Worm (Caenorhabditis elegans) whole organism, L2 larva: Measurements from ENCODE around the gene drr-1.

Source experiments
- C34F6.9 ChIP-seq: fragments of 150-350 bp; optimal IDR thresholded peaks from 2 replicates; lab custom pipeline; 2014; ENCODE audit warnings: missing biosample characterization, missing genetic modification characterization
- F13H6.1 ChIP-seq: sonication (generic microtip); optimal IDR thresholded peaks from 2 replicates; lab custom pipeline; 2016; ENCODE audit warnings: missing genetic modification characterization, missing compliant biosample characterization
- ZK546.5 ChIP-seq: sonication (generic microtip); optimal IDR thresholded peaks from 2 replicates; lab custom pipeline; 2017; ENCODE audit warnings: missing biosample characterization, missing genetic modification characterization
- alr-1 ChIP-seq: fragments of 150-350 bp; optimal IDR thresholded peaks from 2 replicates; lab custom pipeline; 2014; ENCODE audit warnings: missing biosample characterization, missing genetic modification characterization
- aly-2 ChIP-seq: fragments of 150-350 bp; optimal IDR thresholded peaks from 2 replicates; lab custom pipeline; 2014; ENCODE audit warnings: missing biosample characterization, missing genetic modification characterization
- ama-1 ChIP-seq: fragments of 150-350 bp; optimal IDR thresholded peaks from 2 replicates; lab custom pipeline; 2018; ENCODE audit warnings: inconsistent platforms
- blmp-1 ChIP-seq: sonication (generic microtip); optimal IDR thresholded peaks from 2 replicates; lab custom pipeline; 2017; ENCODE audit warnings: missing genetic modification characterization, mild to moderate bottlenecking, missing compliant biosample characterization, antibody characterized with exemption, moderate library complexity; ENCODE audit not compliant: insufficient read depth
- crh-2 ChIP-seq: sonication (generic microtip); optimal IDR thresholded peaks from 2 replicates; lab custom pipeline; 2017; ENCODE audit warnings: missing biosample characterization, missing genetic modification characterization
- egl-27 ChIP-seq: sonication (generic microtip); optimal IDR thresholded peaks from 3 replicates; lab custom pipeline; 2017; ENCODE audit warnings: missing biosample characterization, missing genetic modification reagents, missing genetic modification characterization
- elt-3 ChIP-seq: sonication (generic microtip); optimal IDR thresholded peaks from 2 replicates; lab custom pipeline; 2017; ENCODE audit warnings: missing biosample characterization, missing genetic modification characterization
- fos-1 ChIP-seq: fragments of 150-350 bp; optimal IDR thresholded peaks from 2 replicates; lab custom pipeline; 2014; ENCODE audit warnings: missing biosample characterization, missing genetic modification characterization
- lin-11 ChIP-seq: fragments of 150-350 bp; sonication (generic microtip); optimal IDR thresholded peaks from 2 replicates; lab custom pipeline; 2014; ENCODE audit warnings: missing biosample characterization, missing genetic modification characterization, inconsistent platforms, mixed read lengths
- lin-13 ChIP-seq: fragments of 150-350 bp; optimal IDR thresholded peaks from 2 replicates; lab custom pipeline; 2014; ENCODE audit warnings: missing biosample characterization, missing genetic modification reagents, missing genetic modification characterization
- lin-39 ChIP-seq: fragments of 150-350 bp; optimal IDR thresholded peaks from 2 replicates; lab custom pipeline; 2014; ENCODE audit warnings: missing biosample characterization, missing genetic modification reagents, missing genetic modification characterization
- lsy-2 ChIP-seq, 2 experiments: fragments of 150-350 bp in 1 of 2; sonication (generic microtip) in 1 of 2; optimal IDR thresholded peaks; 2 replicates each; lab custom pipeline; 2014 to 2017; ENCODE audit warnings: missing biosample characterization in 2 of 2, missing genetic modification characterization in 2 of 2
- mbf-1 ChIP-seq: sonication (generic microtip); optimal IDR thresholded peaks from 2 replicates; lab custom pipeline; 2017; ENCODE audit warnings: missing biosample characterization, missing genetic modification characterization
- mdl-1 ChIP-seq, 2 experiments: fragments of 150-350 bp in 1 of 2; sonication (generic microtip) in 1 of 2; optimal IDR thresholded peaks; 2 replicates each; lab custom pipeline; 2017; ENCODE audit warnings: missing biosample characterization in 2 of 2, missing genetic modification characterization in 2 of 2
- nhr-129 ChIP-seq: fragments of 150-350 bp; optimal IDR thresholded peaks from 2 replicates; lab custom pipeline; 2014; ENCODE audit warnings: missing biosample characterization, missing genetic modification characterization
- nhr-21 ChIP-seq: fragments of 150-350 bp; optimal IDR thresholded peaks from 2 replicates; lab custom pipeline; 2014; ENCODE audit warnings: missing biosample characterization, missing genetic modification characterization
- nhr-237 ChIP-seq: fragments of 150-350 bp; optimal IDR thresholded peaks from 2 replicates; lab custom pipeline; 2014; ENCODE audit warnings: missing biosample characterization, missing genetic modification characterization
- nhr-25 ChIP-seq: fragments of 150-350 bp; sonication (generic microtip); optimal IDR thresholded peaks from 3 replicates; lab custom pipeline; 2014; ENCODE audit warnings: missing biosample characterization, missing genetic modification characterization
- nhr-6 ChIP-seq: fragments of 150-350 bp; optimal IDR thresholded peaks from 2 replicates; lab custom pipeline; 2014; ENCODE audit warnings: missing biosample characterization, missing genetic modification characterization
- nhr-77 ChIP-seq: fragments of 150-350 bp; optimal IDR thresholded peaks from 2 replicates; lab custom pipeline; 2014; ENCODE audit warnings: missing biosample characterization, missing genetic modification characterization
- peb-1 ChIP-seq: fragments of 150-350 bp; optimal IDR thresholded peaks from 2 replicates; lab custom pipeline; 2014; ENCODE audit warnings: missing biosample characterization, missing genetic modification characterization
- sem-4 ChIP-seq: fragments of 150-350 bp; optimal IDR thresholded peaks from 2 replicates; lab custom pipeline; 2014; ENCODE audit warnings: missing biosample characterization, missing genetic modification reagents, missing genetic modification characterization
- skn-1 ChIP-seq: sonication (generic microtip); optimal IDR thresholded peaks from 2 replicates; lab custom pipeline; 2017; ENCODE audit warnings: missing biosample characterization, missing genetic modification characterization
- sma-3 ChIP-seq: sonication (generic microtip); optimal IDR thresholded peaks from 2 replicates; lab custom pipeline; 2016; ENCODE audit warnings: missing genetic modification reagents, missing genetic modification characterization, missing compliant biosample characterization
- snpc-4 ChIP-seq: fragments of 150-350 bp; optimal IDR thresholded peaks from 2 replicates; lab custom pipeline; 2014; ENCODE audit warnings: missing biosample characterization, missing genetic modification characterization
- unc-39 ChIP-seq: fragments of 150-350 bp; optimal IDR thresholded peaks from 2 replicates; lab custom pipeline; 2014; ENCODE audit warnings: missing biosample characterization, missing genetic modification characterization
- unc-55 ChIP-seq: fragments of 150-350 bp; sonication (generic microtip); optimal IDR thresholded peaks from 3 replicates; lab custom pipeline; 2014; ENCODE audit warnings: missing biosample characterization, missing genetic modification reagents, missing genetic modification characterization
- unc-62 ChIP-seq: fragments of 150-350 bp; optimal IDR thresholded peaks from 2 replicates; lab custom pipeline; 2014; ENCODE audit warnings: missing biosample characterization, missing genetic modification reagents, missing genetic modification characterization
- ztf-1 ChIP-seq: fragments of 200-800 bp; sonication (Bioruptor generic); conservative IDR thresholded peaks from 2 replicates; pipeline ENCODE4 v1.3.6; 2022; ENCODE audit warnings: missing genetic modification characterization, missing compliant biosample characterization
- ztf-11 ChIP-seq: sonication (generic microtip); optimal IDR thresholded peaks from 2 replicates; lab custom pipeline; 2017; ENCODE audit warnings: missing biosample characterization, missing genetic modification characterization
- ztf-4 ChIP-seq: fragments of 150-350 bp; optimal IDR thresholded peaks from 2 replicates; lab custom pipeline; 2014; ENCODE audit warnings: missing biosample characterization, missing genetic modification characterization

The drr-1 gene

DNA sequence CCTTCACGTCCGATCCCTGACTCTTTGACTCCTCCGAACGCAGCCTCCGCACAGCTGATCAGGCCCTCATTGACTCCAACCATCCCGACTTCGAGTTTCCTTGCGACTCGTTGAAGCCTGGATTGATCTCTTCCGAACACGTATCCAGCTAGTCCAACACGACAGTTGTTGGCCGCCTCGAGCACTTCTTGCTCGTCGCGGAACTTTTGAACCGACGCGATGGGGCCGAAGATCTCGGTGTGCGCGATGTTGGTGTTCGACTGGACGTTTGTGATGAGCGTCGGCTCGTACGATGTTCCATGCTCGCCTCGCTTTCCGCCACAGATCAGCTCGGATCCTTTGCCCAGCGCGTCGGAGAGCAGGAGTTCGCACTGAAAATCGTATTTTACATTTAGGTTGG, 8.1 kb downstream of the drr-1 start:
- TF ChIP-seq peb-1, result no peak
- no peak for TF ChIP-seq nhr-129
- no peak for TF ChIP-seq snpc-4

DNA sequence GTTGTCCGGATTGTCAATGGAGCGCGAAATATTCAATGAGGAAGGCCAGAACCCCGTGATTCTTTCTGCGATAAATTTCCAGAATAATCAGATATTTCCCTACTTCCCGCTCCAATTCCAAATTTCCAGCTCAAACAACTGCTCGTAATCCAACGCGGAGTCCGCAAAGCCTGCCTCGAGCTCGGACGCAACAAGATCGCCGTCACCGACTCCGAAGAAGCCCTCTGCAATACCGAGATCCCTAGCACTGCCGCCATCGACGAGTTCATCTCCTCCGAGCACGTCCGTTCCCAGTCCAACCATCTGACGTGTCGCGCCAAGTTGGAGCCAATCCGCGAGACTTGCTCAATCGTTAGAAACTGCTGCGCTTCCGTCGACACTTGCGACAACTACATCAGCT, 10.6 kb downstream of the drr-1 start:
- TF ChIP-seq lin-11 (tag; lab: Kevin White, UChicago) (no peak), alr-1 (tag; lab: Kevin White, UChicago) (no peak), F13H6.1 (tag; lab: Kevin White, UChicago) (no peak), snpc-4 (no peak), fos-1 (tag; lab: Kevin White, UChicago) (no peak), crh-2 (no peak), nhr-21 (tag; lab: Kevin White, UChicago) (no peak), ztf-4 (tag; lab: Kevin White, UChicago) (no peak), lin-13 (GFP tag; lab: Kevin White, UChicago) (no peak)

DNA sequence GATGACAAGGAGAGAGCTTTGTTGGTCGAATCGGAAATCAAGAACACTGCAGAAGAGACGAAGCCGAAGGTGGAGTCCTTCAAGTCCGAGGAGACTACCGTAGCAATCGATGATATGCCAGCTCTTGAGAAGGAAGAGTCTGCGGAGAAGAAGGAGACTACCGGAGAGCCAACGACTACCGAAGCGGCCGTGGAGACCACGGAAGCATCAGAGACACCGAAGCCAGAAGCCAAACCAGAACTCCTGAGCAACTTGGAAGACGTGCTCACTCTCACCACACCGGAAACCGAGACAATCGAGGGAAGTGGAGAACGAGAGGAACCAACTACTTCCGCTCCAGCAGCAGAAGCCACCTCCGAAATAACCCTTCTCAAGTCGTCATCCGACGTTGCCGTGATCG, 11.6 kb downstream of the drr-1 start:
- TF ChIP-seq C34F6.9 (no peak), lsy-2 (tag; optimal IDR thresholded peaks at IDR 0.05; lab: Kevin White, UChicago) (no peak), elt-3 (tag; lab: Kevin White, UChicago) (no peak), skn-1 (tag; lab: Kevin White, UChicago) (no peak), ama-1 (lab: Kevin White, UChicago) (no peak), lin-39 (tag; lab: Kevin White, UChicago) (no peak), mbf-1 (tag; lab: Kevin White, UChicago) (no peak), sma-3 (GFP tag; lab: Kevin White, UChicago) (no peak), nhr-6 (tag; lab: Kevin White, UChicago) (no peak), unc-55 (GFP tag; lab: Kevin White, UChicago) (no peak)

DNA sequence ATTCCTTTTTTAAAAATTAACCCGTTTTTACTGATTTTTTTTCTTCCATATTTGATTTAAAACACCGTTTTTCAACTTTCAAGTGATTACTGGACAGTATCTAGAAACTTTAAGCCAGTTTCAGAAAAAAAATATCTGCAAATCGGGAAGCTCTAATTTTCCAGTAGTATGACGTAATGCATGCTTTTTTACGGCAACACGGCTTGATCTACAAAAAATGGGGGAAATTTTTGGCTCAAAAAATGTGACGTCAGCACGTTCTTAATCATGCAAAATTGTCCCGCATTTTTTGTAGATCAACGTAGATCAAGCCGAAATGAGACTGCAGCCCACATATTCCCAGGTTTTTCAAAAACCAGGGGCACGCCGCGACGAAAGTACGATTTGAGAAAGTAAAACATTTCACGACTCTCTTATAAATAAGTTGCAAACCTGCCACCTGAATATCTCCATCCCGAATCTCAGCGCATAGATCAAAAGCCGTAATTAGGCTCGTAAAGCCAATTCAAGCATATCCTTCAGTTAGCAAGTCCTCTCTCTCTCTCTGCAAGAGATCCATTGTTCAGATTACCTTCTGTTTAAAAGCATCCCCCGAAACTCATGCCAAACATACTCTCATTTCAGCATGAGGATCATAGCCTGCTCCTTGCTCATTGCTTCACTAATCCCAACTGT, 13.8 kb downstream of the drr-1 start, which contains the start of gene E01G4.6:
E01G4.6 (plus strand) TSS at position 625 of the 675 bp plus-strand sequence.
- TF ChIP-seq mdl-1 (tag; optimal IDR thresholded peaks at IDR 0.05; lab: Kevin White, UChicago) (no peak), nhr-25 (no peak), unc-62 (no peak), ZK546.5 (no peak), ztf-1 (GFP tag; lab: Robert Waterston, UW) (no peak), crh-2 (no peak), snpc-4 (no peak), ztf-11 (tag; lab: Kevin White, UChicago) (no peak), nhr-21 (tag; lab: Kevin White, UChicago) (no peak), unc-39 (tag; lab: Kevin White, UChicago) (no peak), blmp-1 (tag; lab: Kevin White, UChicago) (no peak), nhr-237 (tag; lab: Kevin White, UChicago) (no peak), nhr-77 (tag; lab: Kevin White, UChicago) (no peak), ztf-4 (tag; lab: Kevin White, UChicago) (no peak), sem-4 (tag; lab: Kevin White, UChicago) (no peak), sma-3 (GFP tag; lab: Kevin White, UChicago) (no peak), egl-27 (tag; lab: Kevin White, UChicago) (no peak)

DNA sequence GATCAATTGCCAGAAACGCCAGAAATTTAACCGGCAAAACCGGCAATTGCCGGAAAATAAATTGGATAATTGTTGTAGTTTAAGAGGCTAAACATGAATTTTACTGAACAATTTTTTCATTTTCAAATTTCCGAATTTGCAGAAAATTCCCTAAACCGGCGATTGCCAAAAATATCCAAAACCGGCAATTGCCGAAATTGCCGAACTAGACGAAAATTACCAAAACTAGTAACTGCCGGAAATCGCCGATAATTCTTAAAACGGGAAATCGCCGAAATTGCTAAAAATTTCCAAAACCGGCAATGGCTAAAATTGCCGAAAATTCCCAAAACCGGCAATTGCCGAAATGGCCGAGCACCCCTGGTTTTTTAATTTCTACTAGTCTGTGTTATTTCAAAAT, 16.3 kb downstream of the drr-1 start:
- TF ChIP-seq ztf-1 (GFP tag; lab: Robert Waterston, UW) (no peak), mbf-1 (tag; lab: Kevin White, UChicago) (no peak), lin-13 (GFP tag; lab: Kevin White, UChicago) (no peak), aly-2 (tag; lab: Kevin White, UChicago) (no peak), unc-62 (no peak)
